Worm (Caenorhabditis elegans): ENCODE measurements around the gene bcmo-2.

Gene bcmo-2

ce11 chrII:3891124-3891523, 19.5 kb downstream of the bcmo-2 start, which contains the start of gene F53C3.8:
Gene F53C3.8 (plus strand): TSS chrII:3891424.
- TF ChIP-seq ztf-22 (GFP tag; optimal IDR thresholded peaks at IDR 0.05) (no peak), lin-40 (tag; optimal IDR thresholded peaks at IDR 0.05) (no peak), rec-8 (tag; optimal IDR thresholded peaks at IDR 0.05) (no peak), ceh-40 (GFP tag; IDR thresholded peaks at IDR 0.05) (no peak)

- TF ChIP-seq dpl-1 (GFP tag; optimal IDR thresholded peaks at IDR 0.05) (no peak), Y95B8A.8 (GFP tag; IDR thresholded peaks at IDR 0.05) (no peak), madf-10 (tag; optimal IDR thresholded peaks at IDR 0.05) (no peak), madf-3 (GFP tag; IDR thresholded peaks at IDR 0.05) (no peak), hlh-26 (GFP tag; conservative IDR thresholded peaks at IDR 0.05) (no peak), C06A6.2 (GFP tag; conservative IDR thresholded peaks at IDR 0.05) (no peak), sea-2 (GFP tag; IDR thresholded peaks at IDR 0.05) (no peak), cebp-2 (GFP tag; IDR thresholded peaks at IDR 0.05) (no peak), tbx-9 (tag; optimal IDR thresholded peaks at IDR 0.05; ENCODE audit: borderline replicate concordance) (no peak), lsy-27 (tag; optimal IDR thresholded peaks at IDR 0.05; ENCODE audit: borderline replicate concordance, insufficient read depth) (no peak), F23B12.7 (tag; optimal IDR thresholded peaks at IDR 0.05; ENCODE audit: insufficient read depth) (no peak), egrh-3 (GFP tag; IDR thresholded peaks at IDR 0.05) (no peak), akir-1 (GFP tag; optimal IDR thresholded peaks at IDR 0.05) (no peak), aptf-3 (GFP tag; IDR thresholded peaks at IDR 0.05) (no peak), rec-8 (tag; optimal IDR thresholded peaks at IDR 0.05) (no peak), ztf-18 (tag; optimal IDR thresholded peaks at IDR 0.05) (no peak)
These were observed 30.7 kb downstream of the bcmo-2 start, which contains the start of gene nhr-166 for ce11 chrII:3879945-3880344. Gene nhr-166 (plus strand): TSS chrII:3880245.

ce11 chrII:3878330-3878729, 32.3 kb downstream of the bcmo-2 start, which contains the start of gene srh-250:
Gene srh-250 (plus strand): TSS chrII:3878630.
- TF ChIP-seq F57A8.1 (GFP tag; optimal IDR thresholded peaks at IDR 0.05) (no peak), cebp-2 (GFP tag; IDR thresholded peaks at IDR 0.05) (no peak), ama-1 (optimal IDR thresholded peaks at IDR 0.05) (no peak), ama-1 (GFP tag; optimal IDR thresholded peaks at IDR 0.05) (no peak), Y53G8AR.9 (GFP tag; conservative IDR thresholded peaks at IDR 0.05) (no peak), sptf-2 (GFP tag; optimal IDR thresholded peaks at IDR 0.05) (no peak), dpl-1 (GFP tag; optimal IDR thresholded peaks at IDR 0.05) (no peak)

DNA sequence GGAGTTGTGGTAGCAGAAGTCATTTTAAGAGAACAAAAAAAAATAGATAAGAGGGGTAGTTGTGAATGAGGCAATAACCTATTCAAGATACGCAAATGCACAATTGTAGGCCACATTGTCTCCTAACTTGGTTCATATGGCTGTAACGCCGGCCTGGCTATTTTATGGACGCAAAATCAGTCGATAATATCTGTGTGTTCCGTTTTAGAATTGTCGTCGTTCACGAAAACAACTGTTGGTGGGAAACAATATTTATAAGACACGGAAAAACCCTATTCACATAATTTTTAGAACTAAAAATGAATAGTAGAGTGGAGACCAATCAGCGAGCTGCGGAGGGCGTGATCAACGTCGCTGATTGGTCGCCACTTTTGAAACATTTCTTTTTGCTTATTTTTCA, 32.8 kb downstream of the bcmo-2 start, which contains the start of gene sdz-7:
TSS of gene sdz-7 (minus strand) at position 101 of the 400 bp plus-strand sequence.
- TF ChIP-seq zim-3 (tag; optimal IDR thresholded peaks at IDR 0.05) (no peak), somi-1 (GFP tag; optimal IDR thresholded peaks at IDR 0.05) (no peak), attf-3 (GFP tag; conservative IDR thresholded peaks at IDR 0.05) (no peak), lag-1 (GFP tag; IDR thresholded peaks at IDR 0.05) (no peak), snpc-1.1 (tag; optimal IDR thresholded peaks at IDR 0.05; ENCODE audit: insufficient read depth) (no peak), C17E4.6 (GFP tag; IDR thresholded peaks at IDR 0.05) (no peak), Y53F4B.3 (GFP tag; IDR thresholded peaks at IDR 0.05) (no peak)

ce11 chrII:3877127-3877526, 33.5 kb downstream of the bcmo-2 start, which contains the start of gene nep-3:
Gene nep-3 (minus strand): TSS chrII:3877227.
- no peak for TF ChIP-seq chd-7 (tag; optimal IDR thresholded peaks at IDR 0.05)
- no peak for TF ChIP-seq sea-2 (GFP tag; IDR thresholded peaks at IDR 0.05)

All from whole organism, young adult.